Worm (Caenorhabditis elegans) whole organism, L1 larva: ENCODE results near the gene C36C9.11.
"Not testable (repeated sequence)": the region's sequence is repeated elsewhere in the genome, so short reads cannot be mapped to it uniquely, and the experiment has no call there.

Experiments used
- C16A3.4 ChIP-seq: fragments of 150-350 bp; optimal IDR thresholded peaks from 2 replicates; lab custom pipeline; 2014; ENCODE audit warnings: missing biosample characterization, missing genetic modification characterization
- F16B12.6 ChIP-seq: fragments of 150-350 bp; optimal IDR thresholded peaks from 2 replicates; lab custom pipeline; 2014; ENCODE audit warnings: missing biosample characterization, missing genetic modification characterization
- alr-1 ChIP-seq: fragments of 200-800 bp; sonication (Bioruptor generic); optimal IDR thresholded peaks from 2 replicates; lab custom pipeline; 2018; ENCODE audit warnings: borderline replicate concordance, mild to moderate bottlenecking, missing genetic modification characterization, missing compliant biosample characterization
- aly-2 ChIP-seq: fragments of 150-350 bp; optimal IDR thresholded peaks from 2 replicates; lab custom pipeline; 2014; ENCODE audit warnings: missing biosample characterization, missing genetic modification characterization
- blmp-1 ChIP-seq: fragments of 150-350 bp; optimal IDR thresholded peaks from 2 replicates; lab custom pipeline; 2014; ENCODE audit warnings: missing biosample characterization, missing genetic modification characterization
- ceh-63 ChIP-seq: fragments of 200-800 bp; sonication (Bioruptor generic); optimal IDR thresholded peaks from 2 replicates; lab custom pipeline; 2018; ENCODE audit warnings: mild to moderate bottlenecking, missing genetic modification characterization, missing compliant biosample characterization
- ceh-8 ChIP-seq: fragments of 200-800 bp; sonication (Bioruptor generic); optimal IDR thresholded peaks from 2 replicates; lab custom pipeline; 2018; ENCODE audit warnings: mild to moderate bottlenecking, missing genetic modification characterization, moderate library complexity, missing compliant biosample characterization
- ceh-88 ChIP-seq: fragments of 200-800 bp; sonication (Bioruptor generic); IDR thresholded peaks from 2 replicates; pipeline ENCODE4 v1.3.6; 2022; ENCODE audit warnings: missing genetic modification characterization, missing compliant biosample characterization
- ces-1 ChIP-seq: fragments of 150-350 bp; optimal IDR thresholded peaks from 2 replicates; lab custom pipeline; 2014; ENCODE audit warnings: missing biosample characterization, missing genetic modification reagents, missing genetic modification characterization
- dpl-1 ChIP-seq, 3 experiments: fragments of 150-350 bp in 2 of 3; sonication (generic microtip) in 1 of 3; optimal IDR thresholded peaks; 2 replicates each; lab custom pipeline; 2014 to 2017; ENCODE audit warnings: missing biosample characterization in 3 of 3, missing genetic modification characterization in 3 of 3, missing genetic modification reagents in 3 of 3
- dsc-1 ChIP-seq: sonication (generic microtip); optimal IDR thresholded peaks from 2 replicates; lab custom pipeline; 2016; ENCODE audit warnings: mild to moderate bottlenecking, missing genetic modification characterization, missing compliant biosample characterization
- efl-1 ChIP-seq, 4 experiments: fragments of 150-350 bp; optimal IDR thresholded peaks in 3 of 4; peaks in 1 of 4; 1 replicate in 1 of 4; 2 replicates in 3 of 4; lab custom pipeline; 2014; ENCODE audit warnings: missing biosample characterization in 2 of 4, missing genetic modification characterization in 2 of 4, missing genetic modification reagents in 2 of 4
- efl-3 ChIP-seq: fragments of 200-800 bp; sonication (Bioruptor generic); optimal IDR thresholded peaks from 2 replicates; lab custom pipeline; 2018; ENCODE audit warnings: mild to moderate bottlenecking, missing genetic modification characterization, missing compliant biosample characterization
- egl-13 ChIP-seq: sonication (generic microtip); optimal IDR thresholded peaks from 2 replicates; lab custom pipeline; 2016; ENCODE audit warnings: missing genotype, missing genetic modification reagents, missing genetic modification characterization, missing compliant biosample characterization
- egl-27 ChIP-seq, 2 experiments: fragments of 150-350 bp in 1 of 2; sonication (generic microtip); optimal IDR thresholded peaks; 3 replicates each; lab custom pipeline; 2017 to 2018; ENCODE audit warnings: missing biosample characterization in 2 of 2, missing genetic modification characterization in 2 of 2, missing genetic modification reagents in 2 of 2
- elt-2 ChIP-seq: sonication (generic microtip); optimal IDR thresholded peaks from 2 replicates; lab custom pipeline; 2016; ENCODE audit warnings: missing genetic modification characterization, mild to moderate bottlenecking, inconsistent platforms, missing compliant biosample characterization, missing genetic modification reagents
- elt-3 ChIP-seq, 6 experiments: fragments of 150-350 bp in 1 of 6; sonication (generic microtip); optimal IDR thresholded peaks; 2 replicates each; lab custom pipeline; 2017 to 2018; ENCODE audit warnings: missing biosample characterization in 6 of 6, missing genetic modification characterization in 6 of 6, inconsistent platforms in 1 of 6
- ets-5 ChIP-seq: fragments of 200-800 bp; sonication (Bioruptor generic); IDR thresholded peaks from 2 replicates; pipeline ENCODE4 v1.3.6; 2022; ENCODE audit warnings: missing genetic modification characterization, missing compliant biosample characterization
- fkh-8 ChIP-seq: sonication (generic microtip); optimal IDR thresholded peaks from 2 replicates; lab custom pipeline; 2016; ENCODE audit warnings: mild to moderate bottlenecking, missing genetic modification characterization, missing compliant biosample characterization
- fos-1 ChIP-seq: fragments of 150-350 bp; optimal IDR thresholded peaks from 2 replicates; lab custom pipeline; 2014; ENCODE audit warnings: missing biosample characterization, missing genetic modification characterization
- hlh-4 ChIP-seq: sonication (generic microtip); optimal IDR thresholded peaks from 2 replicates; lab custom pipeline; 2016; ENCODE audit warnings: mild to moderate bottlenecking, missing genetic modification characterization, missing compliant biosample characterization
- isw-1 ChIP-seq: fragments of 200-800 bp; sonication (Bioruptor generic); IDR thresholded peaks from 2 replicates; pipeline ENCODE4 v1.3.6; 2022; ENCODE audit warnings: missing genetic modification characterization, missing compliant biosample characterization
- lin-13 ChIP-seq: fragments of 150-350 bp; optimal IDR thresholded peaks from 2 replicates; lab custom pipeline; 2014; ENCODE audit warnings: missing biosample characterization, missing genetic modification reagents, missing genetic modification characterization
- lin-14 ChIP-seq: fragments of 200-800 bp; sonication (Bioruptor generic); optimal IDR thresholded peaks from 2 replicates; lab custom pipeline; 2018; ENCODE audit warnings: mild to moderate bottlenecking, missing genetic modification characterization, moderate library complexity, missing compliant biosample characterization
- mab-9 ChIP-seq: fragments of 200-800 bp; sonication (Bioruptor generic); IDR thresholded peaks from 2 replicates; pipeline ENCODE4 v1.3.6; 2022; ENCODE audit warnings: missing genetic modification reagents, missing genetic modification characterization, missing compliant biosample characterization
- mdl-1 ChIP-seq, 2 experiments: fragments of 150-350 bp; optimal IDR thresholded peaks; 2 replicates each; lab custom pipeline; 2014 to 2017; ENCODE audit warnings: missing biosample characterization in 2 of 2, missing genetic modification characterization in 2 of 2, inconsistent platforms in 1 of 2
- nhr-11 ChIP-seq: fragments of 150-350 bp; optimal IDR thresholded peaks from 2 replicates; lab custom pipeline; 2014; ENCODE audit warnings: missing biosample characterization, missing genetic modification characterization
- nhr-20 ChIP-seq: sonication (generic microtip); optimal IDR thresholded peaks from 2 replicates; lab custom pipeline; 2016; ENCODE audit warnings: mild to moderate bottlenecking, missing genetic modification characterization, missing compliant biosample characterization
- nhr-76 ChIP-seq: sonication (generic microtip); optimal IDR thresholded peaks from 2 replicates; lab custom pipeline; 2017; ENCODE audit warnings: missing biosample characterization, missing genetic modification characterization
- nhr-85 ChIP-seq: sonication (generic microtip); peaks from one replicate; lab custom pipeline; 2016; ENCODE audit warnings: missing genetic modification characterization, inconsistent platforms, missing compliant biosample characterization
- pax-3 ChIP-seq: fragments of 200-800 bp; sonication (Bioruptor generic); optimal IDR thresholded peaks from 2 replicates; lab custom pipeline; 2018; ENCODE audit warnings: mild to moderate bottlenecking, missing genetic modification characterization, moderate library complexity, missing compliant biosample characterization
- rnt-1 ChIP-seq: sonication (generic microtip); optimal IDR thresholded peaks from 2 replicates; lab custom pipeline; 2016; ENCODE audit warnings: mild to moderate bottlenecking, missing genetic modification characterization, moderate library complexity, missing compliant biosample characterization
- skn-1 ChIP-seq: fragments of 150-350 bp; optimal IDR thresholded peaks from 2 replicates; lab custom pipeline; 2014; ENCODE audit warnings: missing biosample characterization, missing genetic modification characterization
- snpc-4 ChIP-seq: fragments of 150-350 bp; optimal IDR thresholded peaks from 2 replicates; lab custom pipeline; 2014; ENCODE audit warnings: missing biosample characterization, missing genetic modification characterization
- swsn-7 ChIP-seq: sonication (generic microtip); optimal IDR thresholded peaks from 2 replicates; lab custom pipeline; 2016; ENCODE audit warnings: missing genetic modification characterization, missing compliant biosample characterization
- unc-130 ChIP-seq: fragments of 150-350 bp; optimal IDR thresholded peaks from 2 replicates; lab custom pipeline; 2017; ENCODE audit warnings: missing biosample characterization, missing genetic modification characterization, inconsistent platforms
- unc-30 ChIP-seq: sonication (generic microtip); optimal IDR thresholded peaks from 2 replicates; lab custom pipeline; 2017; ENCODE audit warnings: missing biosample characterization, missing genetic modification characterization
- zag-1 ChIP-seq: fragments of 150-350 bp; optimal IDR thresholded peaks from 2 replicates; lab custom pipeline; 2014; ENCODE audit warnings: missing biosample characterization, missing genetic modification characterization

C36C9.11 gene

DNA sequence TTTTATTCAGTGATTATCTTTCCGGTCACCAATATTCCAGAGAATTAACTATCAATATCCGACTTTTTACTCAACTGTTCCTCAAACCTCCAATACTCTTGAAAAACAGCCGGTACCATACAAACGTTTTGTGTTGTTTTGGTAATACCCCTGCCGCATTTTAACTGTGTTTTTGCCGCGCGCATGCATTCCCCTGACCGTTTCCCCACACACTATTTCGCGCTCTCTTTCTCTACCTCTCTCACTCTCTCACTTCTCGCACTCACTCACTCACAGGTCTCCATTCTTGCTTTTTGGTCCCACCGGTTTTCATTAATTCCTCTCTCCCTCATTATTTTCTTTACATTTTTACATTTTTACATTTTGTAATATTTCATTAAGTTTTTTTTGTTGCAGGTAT, 4.6 kb upstream of the C36C9.11 start, which contains the start of gene meg-4:
TSS of gene meg-4 (plus strand) at position 397 of the 400 bp plus-strand sequence.
- TF ChIP-seq egl-13 (tag; lab: Kevin White, UChicago) = no peak
- no peak for TF ChIP-seq aly-2 (tag; lab: Kevin White, UChicago)
- no peak for TF ChIP-seq dpl-1 (GFP tag; optimal IDR thresholded peaks at IDR 0.05; lab: Kevin White, UChicago)
- TF ChIP-seq pax-3 (tag; lab: Kevin White, UChicago) = no peak
- TF ChIP-seq swsn-7 (tag; lab: Kevin White, UChicago) = no peak
- peak in 1 of 2 experiments; percentile 8 for TF ChIP-seq efl-1 (optimal IDR thresholded peaks at IDR 0.05; lab: Kevin White, UChicago)
- no peak for TF ChIP-seq efl-1 (GFP tag; optimal IDR thresholded peaks at IDR 0.05 in 1 of 2; lab: Kevin White, UChicago)

DNA sequence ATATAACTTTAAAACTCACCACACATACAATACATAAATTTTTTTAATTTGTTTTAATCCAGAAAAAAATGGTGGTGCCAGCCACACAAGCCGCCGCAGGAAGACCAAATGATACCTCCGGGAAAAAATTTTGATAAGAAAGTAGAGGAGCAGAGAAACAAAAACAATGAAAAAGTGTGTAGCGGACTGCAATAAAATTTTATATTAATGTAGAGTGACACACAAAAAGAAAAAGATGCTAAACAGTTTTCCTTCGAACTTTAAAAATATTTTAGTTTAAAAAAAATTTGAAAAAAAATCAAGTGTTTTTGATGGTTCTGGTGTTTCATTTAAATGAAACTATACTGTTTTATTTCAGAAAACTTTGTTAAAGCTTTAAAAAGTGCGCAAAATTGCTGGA, 2.8 kb downstream of the C36C9.11 start, which contains the start of gene C36C9.12:
TSS of gene C36C9.12 (minus strand) at position 101 of the 400 bp plus-strand sequence.
- not testable (repeated sequence) for TF ChIP-seq C16A3.4; ceh-8 (GFP tag; lab: Kevin White, UChicago); ceh-88 (GFP tag; lab: Robert Waterston, UW)

DNA sequence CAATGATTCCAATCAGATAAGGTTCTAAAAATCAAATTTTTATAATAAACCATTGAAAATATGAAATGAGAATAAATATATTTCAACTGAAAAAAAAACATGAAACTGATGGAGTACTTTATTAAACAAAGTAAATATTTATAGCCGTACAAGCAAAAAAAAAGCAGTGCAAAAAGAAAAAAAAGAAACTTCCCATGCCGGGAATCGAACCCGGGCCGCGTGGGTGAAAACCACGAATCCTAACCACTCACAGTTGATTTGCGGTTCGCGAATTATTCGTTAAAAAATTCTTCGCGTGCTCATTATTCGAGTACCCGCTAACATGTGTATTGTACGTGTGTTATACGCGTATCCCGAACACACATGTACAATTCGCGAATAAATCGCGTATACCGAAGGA, 3.7 kb downstream of the C36C9.11 start, which contains the start of gene C36C9.6:
TSS of gene C36C9.6 (minus strand) at position 101 of the 400 bp plus-strand sequence.
- not testable (repeated sequence) for TF ChIP-seq blmp-1; ceh-8 (GFP tag; lab: Kevin White, UChicago); unc-130 (tag; lab: Kevin White, UChicago)
- TF ChIP-seq, all 84 proteins: peak for 0; not testable (repeated sequence) for 84

DNA sequence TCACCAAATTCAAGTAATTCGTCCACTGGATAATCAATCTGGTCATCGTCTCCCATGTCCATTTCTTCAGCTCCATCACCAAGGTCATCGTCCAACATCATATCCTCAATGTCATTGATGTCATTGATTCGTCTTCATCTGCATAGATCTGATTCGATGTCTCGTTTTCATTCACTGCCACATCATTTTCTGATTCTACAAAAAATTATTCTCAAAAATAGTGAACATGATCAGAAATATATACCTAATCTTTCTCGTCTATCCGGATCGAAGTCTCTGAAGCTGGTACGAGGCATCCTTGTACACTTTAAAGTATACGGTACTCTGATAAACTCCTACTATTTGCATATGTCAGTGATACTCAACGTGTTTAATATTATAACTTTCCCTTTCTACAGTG, 9.7 kb downstream of the C36C9.11 start, which contains the start of gene C36C9.4:
TSS of gene C36C9.4 (minus strand) at position 101 of the 400 bp plus-strand sequence.
- TF ChIP-seq zag-1; snpc-4 (tag; lab: Kevin White, UChicago); fos-1: not testable (repeated sequence)

DNA sequence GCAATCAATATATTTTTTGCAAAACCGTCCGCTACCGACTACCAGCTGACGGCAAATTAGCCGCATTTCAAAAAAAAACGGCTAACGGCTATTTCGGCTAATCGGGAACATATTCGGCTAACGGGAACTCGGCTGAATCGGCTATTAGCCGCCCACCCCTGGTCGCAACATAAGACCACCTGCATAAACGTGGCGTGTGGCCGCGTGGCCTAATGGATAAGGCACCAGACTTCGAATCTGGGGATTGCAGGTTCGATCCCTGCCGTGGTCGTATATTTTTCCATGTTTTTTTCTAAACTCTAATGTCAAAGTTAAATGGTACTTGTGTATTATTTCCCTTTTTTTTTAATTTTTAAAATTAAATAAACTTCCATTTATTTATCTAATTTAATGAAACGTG, 11.3 kb downstream of the C36C9.11 start:
- TF ChIP-seq elt-3 (tag; optimal IDR thresholded peaks at IDR 0.05; lab: Kevin White, UChicago) (no peak), dsc-1 (tag; lab: Kevin White, UChicago) (no peak), hlh-4 (tag; lab: Kevin White, UChicago) (no peak), ets-5 (GFP tag; lab: Robert Waterston, UW) (no peak)

DNA sequence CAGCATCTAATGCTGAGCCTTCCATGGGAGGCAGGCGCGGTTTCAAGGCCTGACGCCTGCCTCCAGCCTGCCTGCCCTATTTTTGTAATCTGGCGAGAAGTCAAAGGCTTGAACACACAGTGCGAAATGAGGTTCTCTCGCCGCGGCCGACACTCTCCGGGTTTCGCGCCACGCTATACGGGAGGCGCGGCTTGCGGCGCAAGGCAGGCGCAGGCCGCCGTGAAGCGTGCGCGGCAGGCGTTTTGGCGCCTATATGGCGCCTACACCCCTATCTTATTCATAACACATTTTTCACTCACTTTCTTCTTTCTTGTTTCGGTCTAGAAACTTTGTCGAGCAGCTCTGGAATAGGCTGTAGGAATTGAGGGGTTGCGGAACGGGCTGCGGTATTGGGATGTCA, 15.9 kb downstream of the C36C9.11 start:
- TF ChIP-seq lin-14 (GFP tag; lab: Kevin White, UChicago) = no peak
- no peak for TF ChIP-seq ceh-63
- no peak for TF ChIP-seq lin-13
- no peak for TF ChIP-seq ces-1
- no peak for TF ChIP-seq nhr-11 (tag; lab: Kevin White, UChicago)
- no peak for TF ChIP-seq nhr-20
- TF ChIP-seq efl-3 (GFP tag; lab: Kevin White, UChicago) = no peak
- TF ChIP-seq nhr-76 = no peak

DNA sequence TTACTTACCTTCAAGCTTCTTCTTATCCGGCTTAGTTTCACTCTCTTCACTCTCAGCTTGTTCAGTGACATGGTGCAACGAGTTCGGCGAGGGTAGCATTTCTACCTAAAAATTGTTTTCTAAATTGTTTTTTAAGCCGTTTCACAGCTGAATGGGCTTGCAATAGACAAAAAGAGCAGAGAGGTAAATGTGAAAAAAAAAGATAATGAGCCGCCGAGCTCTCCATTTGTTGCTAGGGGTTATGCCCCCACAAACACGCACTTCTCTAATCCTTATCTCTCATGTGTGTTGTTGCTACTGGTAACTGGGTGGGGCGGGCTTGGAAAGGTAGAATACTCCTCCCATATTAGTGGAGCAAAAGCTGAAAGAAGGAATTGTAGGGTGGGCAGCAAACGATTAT, 16.7 kb downstream of the C36C9.11 start, which contains the start of gene C36C9.5:
TSS of gene C36C9.5 (minus strand) at position 101 of the 400 bp plus-strand sequence.
- TF ChIP-seq mdl-1 (tag; optimal IDR thresholded peaks at IDR 0.05; lab: Kevin White, UChicago) = no peak

DNA sequence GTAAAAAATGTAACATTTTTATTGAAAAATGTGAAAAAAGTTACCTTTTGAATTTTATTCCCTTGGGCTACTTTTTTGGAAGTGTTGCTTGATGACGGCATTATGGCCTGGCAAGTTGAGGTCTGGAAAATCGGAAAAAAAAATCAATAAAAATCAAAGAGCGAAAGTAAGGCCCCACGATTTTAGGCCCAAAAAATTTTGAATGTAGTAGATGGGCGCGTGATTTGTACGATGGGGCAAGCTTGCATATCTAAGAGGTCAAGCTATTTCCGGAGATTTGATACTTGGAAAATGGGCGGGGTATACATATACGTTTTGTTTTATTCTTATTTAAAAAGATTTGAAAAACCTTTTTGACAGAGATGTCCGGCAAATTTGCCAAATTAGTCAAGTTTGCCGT, 19.4 kb downstream of the C36C9.11 start, which contains the start of gene F07G6.5:
TSS of gene F07G6.5 (minus strand) at position 101 of the 400 bp plus-strand sequence.
- TF ChIP-seq F16B12.6 (no peak), hlh-4 (tag; lab: Kevin White, UChicago) (no peak), fkh-8 (tag; lab: Kevin White, UChicago) (no peak), mab-9 (no peak), rnt-1 (tag; lab: Kevin White, UChicago) (no peak), unc-30 (tag; lab: Kevin White, UChicago) (no peak), egl-27 (tag; optimal IDR thresholded peaks at IDR 0.05; lab: Kevin White, UChicago) (no peak), alr-1 (tag; lab: Kevin White, UChicago) (no peak), aly-2 (tag; lab: Kevin White, UChicago) (no peak), isw-1 (GFP tag; lab: Robert Waterston, UW) (no peak), nhr-76 (no peak), elt-3 (tag; optimal IDR thresholded peaks at IDR 0.05; lab: Kevin White, UChicago) (no peak), skn-1 (tag; lab: Kevin White, UChicago) (no peak), zag-1 (no peak), ceh-8 (GFP tag; lab: Kevin White, UChicago) (no peak), nhr-85 (no peak), elt-2 (tag; lab: Kevin White, UChicago) (no peak)
- TF ChIP-seq, all 84 proteins: peak for 0
